Worm (Caenorhabditis elegans): ENCODE results near the gene C33D9.6.

The C33D9.6 gene

ce11 chrIV:8784855-8785327 lies 6.9 kb upstream of the C33D9.6 start, which contains the start of gene C33D9.13:
C33D9.13 (minus strand) TSS chrIV:8785277.
- TF ChIP-seq cebp-1 (GFP tag; IDR thresholded peaks at IDR 0.05) (peak; percentile 92), cebp-1 (tag; optimal IDR thresholded peaks at IDR 0.05) (peak; percentile 98), chd-7 (tag; optimal IDR thresholded peaks at IDR 0.05) (no peak)

- TF ChIP-seq let-526 (GFP tag; IDR thresholded peaks at IDR 0.05) (0 out of 2 replicates have a peak, but pooled peaks have one; percentile 21), ztf-25 (GFP tag; IDR thresholded peaks at IDR 0.05) (no peak), let-607 (tag; optimal IDR thresholded peaks at IDR 0.05) (no peak), ama-1 (optimal IDR thresholded peaks at IDR 0.05) (no peak), ama-1 (GFP tag; optimal IDR thresholded peaks at IDR 0.05) (no peak), Y56A3A.18 (GFP tag; IDR thresholded peaks at IDR 0.05) (no peak), unc-62 (GFP tag; optimal IDR thresholded peaks at IDR 0.05) (peak; percentile 19), xnd-1 (tag; optimal IDR thresholded peaks at IDR 0.05) (no peak), snpc-1.3 (tag; optimal IDR thresholded peaks at IDR 0.05; ENCODE audit: insufficient read depth) (no peak), hsf-1 (GFP tag; IDR thresholded peaks at IDR 0.05) (no peak), nfyb-1 (GFP tag; IDR thresholded peaks at IDR 0.05) (no peak), ZK185.1 (tag; optimal IDR thresholded peaks at IDR 0.05; ENCODE audit: poor library complexity, severe bottlenecking) (no peak), attf-5 (GFP tag; optimal IDR thresholded peaks at IDR 0.05) (peak; percentile 82), B0336.3 (GFP tag; IDR thresholded peaks at IDR 0.05) (no peak), F37B4.10 (GFP tag; IDR thresholded peaks at IDR 0.05) (no peak), cebp-1 (GFP tag; IDR thresholded peaks at IDR 0.05) (peak; percentile 41; the same call in 1 of the 2 replicates), cebp-1 (tag; optimal IDR thresholded peaks at IDR 0.05) (no peak), mes-4 (tag; optimal IDR thresholded peaks at IDR 0.05) (no peak), K12H6.12 (tag; optimal IDR thresholded peaks at IDR 0.05) (peak; percentile 57), unc-130 (GFP tag; optimal IDR thresholded peaks at IDR 0.05) (no peak), pha-4 (tag; optimal IDR thresholded peaks at IDR 0.05) (no peak), dpl-1 (GFP tag; optimal IDR thresholded peaks at IDR 0.05) (no peak), ztf-28 (GFP tag; IDR thresholded peaks at IDR 0.05) (no peak), madf-10 (tag; optimal IDR thresholded peaks at IDR 0.05) (peak; percentile 34), hmg-1.2 (GFP tag; IDR thresholded peaks at IDR 0.05) (peak; percentile 77), fkh-3 (tag; optimal IDR thresholded peaks at IDR 0.05) (no peak), ekl-4 (GFP tag; IDR thresholded peaks at IDR 0.05) (no peak), mel-28 (tag; optimal IDR thresholded peaks at IDR 0.05; ENCODE audit: borderline replicate concordance) (no peak), rcor-1 (GFP tag; IDR thresholded peaks at IDR 0.05) (no peak), egrh-3 (GFP tag; IDR thresholded peaks at IDR 0.05) (no peak), atf-7 (tag; optimal IDR thresholded peaks at IDR 0.05) (no peak), F39B2.1 (GFP tag; IDR thresholded peaks at IDR 0.05) (no peak), nhr-27 (tag; optimal IDR thresholded peaks at IDR 0.05) (no peak), egl-18 (GFP tag; IDR thresholded peaks at IDR 0.05) (no peak), chd-7 (tag; optimal IDR thresholded peaks at IDR 0.05) (no peak), D2030.7 (GFP tag; IDR thresholded peaks at IDR 0.05) (no peak), aptf-2 (GFP tag; conservative IDR thresholded peaks at IDR 0.05) (no peak), repo-1 (tag; optimal IDR thresholded peaks at IDR 0.05) (no peak), F57C9.4 (tag; optimal IDR thresholded peaks at IDR 0.05) (no peak), lin-40 (tag; optimal IDR thresholded peaks at IDR 0.05) (peak; percentile 35), gei-17 (GFP tag; optimal IDR thresholded peaks at IDR 0.05) (no peak), lag-1 (GFP tag; IDR thresholded peaks at IDR 0.05) (0 out of 2 replicates have a peak, but pooled peaks have one; percentile 23), Y67H2A.10 (GFP tag; conservative IDR thresholded peaks at IDR 0.05) (no peak), nhr-179 (tag; optimal IDR thresholded peaks at IDR 0.05) (no peak), ets-4 (GFP tag; optimal IDR thresholded peaks at IDR 0.05) (peak; percentile 18), nhr-80 (tag; optimal IDR thresholded peaks at IDR 0.05) (peak; percentile 82), ceh-27 (GFP tag; optimal IDR thresholded peaks at IDR 0.05) (no peak)
Measured at ce11 chrIV:8782172-8782571, 4.2 kb upstream of the C33D9.6 start.
